Worm (Caenorhabditis elegans) whole organism, L1 larva: ENCODE measurements around the gene F38H12.5.

Experiments
- C34B4.2 ChIP-seq: sonication (generic microtip); optimal IDR thresholded peaks from 2 replicates; lab custom pipeline; 2017; ENCODE audit warnings: mild to moderate bottlenecking, missing genetic modification characterization, missing compliant biosample characterization
- F16B12.6 ChIP-seq: fragments of 150-350 bp; optimal IDR thresholded peaks from 2 replicates; lab custom pipeline; 2014; ENCODE audit warnings: missing biosample characterization, missing genetic modification characterization
- alr-1 ChIP-seq: fragments of 200-800 bp; sonication (Bioruptor generic); optimal IDR thresholded peaks from 2 replicates; lab custom pipeline; 2018; ENCODE audit warnings: borderline replicate concordance, mild to moderate bottlenecking, missing genetic modification characterization, missing compliant biosample characterization
- aly-2 ChIP-seq: fragments of 150-350 bp; optimal IDR thresholded peaks from 2 replicates; lab custom pipeline; 2014; ENCODE audit warnings: missing biosample characterization, missing genetic modification characterization
- ceh-8 ChIP-seq: fragments of 200-800 bp; sonication (Bioruptor generic); optimal IDR thresholded peaks from 2 replicates; lab custom pipeline; 2018; ENCODE audit warnings: mild to moderate bottlenecking, missing genetic modification characterization, moderate library complexity, missing compliant biosample characterization
- ceh-82 ChIP-seq, 3 experiments: fragments of 150-350 bp in 1 of 3; sonication (generic microtip) in 2 of 3; optimal IDR thresholded peaks; 2 replicates each; lab custom pipeline; 2014 to 2017; ENCODE audit warnings: missing biosample characterization in 3 of 3, missing genetic modification characterization in 3 of 3
- efl-1 ChIP-seq, 4 experiments: fragments of 150-350 bp; optimal IDR thresholded peaks in 3 of 4; peaks in 1 of 4; 1 replicate in 1 of 4; 2 replicates in 3 of 4; lab custom pipeline; 2014; ENCODE audit warnings: missing biosample characterization in 2 of 4, missing genetic modification characterization in 2 of 4, missing genetic modification reagents in 2 of 4
- efl-3 ChIP-seq: fragments of 200-800 bp; sonication (Bioruptor generic); optimal IDR thresholded peaks from 2 replicates; lab custom pipeline; 2018; ENCODE audit warnings: mild to moderate bottlenecking, missing genetic modification characterization, missing compliant biosample characterization
- egl-27 ChIP-seq, 2 experiments: fragments of 150-350 bp in 1 of 2; sonication (generic microtip); optimal IDR thresholded peaks; 3 replicates each; lab custom pipeline; 2017 to 2018; ENCODE audit warnings: missing biosample characterization in 2 of 2, missing genetic modification characterization in 2 of 2, missing genetic modification reagents in 2 of 2
- elt-3 ChIP-seq, 6 experiments: fragments of 150-350 bp in 1 of 6; sonication (generic microtip); optimal IDR thresholded peaks; 2 replicates each; lab custom pipeline; 2017 to 2018; ENCODE audit warnings: missing biosample characterization in 6 of 6, missing genetic modification characterization in 6 of 6, inconsistent platforms in 1 of 6
- fkh-8 ChIP-seq: sonication (generic microtip); optimal IDR thresholded peaks from 2 replicates; lab custom pipeline; 2016; ENCODE audit warnings: mild to moderate bottlenecking, missing genetic modification characterization, missing compliant biosample characterization
- fos-1 ChIP-seq: fragments of 150-350 bp; optimal IDR thresholded peaks from 2 replicates; lab custom pipeline; 2014; ENCODE audit warnings: missing biosample characterization, missing genetic modification characterization
- hlh-17 ChIP-seq: fragments of 200-800 bp; sonication (Bioruptor generic); optimal IDR thresholded peaks from 2 replicates; lab custom pipeline; 2018; ENCODE audit warnings: missing genetic modification characterization, mild to moderate bottlenecking, missing compliant biosample characterization, moderate library complexity, borderline replicate concordance
- lin-14 ChIP-seq: fragments of 200-800 bp; sonication (Bioruptor generic); optimal IDR thresholded peaks from 2 replicates; lab custom pipeline; 2018; ENCODE audit warnings: mild to moderate bottlenecking, missing genetic modification characterization, moderate library complexity, missing compliant biosample characterization
- lin-39 ChIP-seq: fragments of 150-350 bp; optimal IDR thresholded peaks from 2 replicates; lab custom pipeline; 2014; ENCODE audit warnings: missing biosample characterization, missing genetic modification reagents, missing genetic modification characterization
- lsy-2 ChIP-seq, 2 experiments: fragments of 150-350 bp; optimal IDR thresholded peaks; 2 replicates each; lab custom pipeline; 2014; ENCODE audit warnings: missing biosample characterization in 2 of 2, missing genetic modification characterization in 2 of 2
- mab-9 ChIP-seq: fragments of 200-800 bp; sonication (Bioruptor generic); IDR thresholded peaks from 2 replicates; pipeline ENCODE4 v1.3.6; 2022; ENCODE audit warnings: missing genetic modification reagents, missing genetic modification characterization, missing compliant biosample characterization
- mdl-1 ChIP-seq, 2 experiments: fragments of 150-350 bp; optimal IDR thresholded peaks; 2 replicates each; lab custom pipeline; 2014 to 2017; ENCODE audit warnings: missing biosample characterization in 2 of 2, missing genetic modification characterization in 2 of 2, inconsistent platforms in 1 of 2
- mef-2 ChIP-seq: fragments of 150-350 bp; optimal IDR thresholded peaks from 2 replicates; lab custom pipeline; 2014; ENCODE audit warnings: missing biosample characterization, missing genetic modification characterization
- mep-1 ChIP-seq: fragments of 150-350 bp; optimal IDR thresholded peaks from 2 replicates; lab custom pipeline; 2014; ENCODE audit warnings: missing biosample characterization, missing genetic modification characterization
- nhr-20 ChIP-seq: sonication (generic microtip); optimal IDR thresholded peaks from 2 replicates; lab custom pipeline; 2016; ENCODE audit warnings: mild to moderate bottlenecking, missing genetic modification characterization, missing compliant biosample characterization
- nhr-71 ChIP-seq: sonication (generic microtip); optimal IDR thresholded peaks from 2 replicates; lab custom pipeline; 2016; ENCODE audit warnings: mild to moderate bottlenecking, missing genetic modification characterization, moderate library complexity, missing compliant biosample characterization
- nhr-90 ChIP-seq: sonication (generic microtip); optimal IDR thresholded peaks from 2 replicates; lab custom pipeline; 2016; ENCODE audit warnings: mild to moderate bottlenecking, missing genetic modification characterization, missing compliant biosample characterization; ENCODE audit not compliant: poor library complexity
- skn-1 ChIP-seq: fragments of 150-350 bp; optimal IDR thresholded peaks from 2 replicates; lab custom pipeline; 2014; ENCODE audit warnings: missing biosample characterization, missing genetic modification characterization
- snu-23 ChIP-seq: sonication (generic microtip); optimal IDR thresholded peaks from 2 replicates; lab custom pipeline; 2016; ENCODE audit warnings: missing genetic modification characterization, missing compliant biosample characterization
- sox-4 ChIP-seq: sonication (generic microtip); optimal IDR thresholded peaks from 2 replicates; lab custom pipeline; 2016; ENCODE audit warnings: missing genetic modification characterization, missing compliant biosample characterization
- sptf-1 ChIP-seq: fragments of 150-350 bp; optimal IDR thresholded peaks from 2 replicates; lab custom pipeline; 2014; ENCODE audit warnings: missing biosample characterization, missing genetic modification characterization
- swsn-7 ChIP-seq: sonication (generic microtip); optimal IDR thresholded peaks from 2 replicates; lab custom pipeline; 2016; ENCODE audit warnings: missing genetic modification characterization, missing compliant biosample characterization
- unc-130 ChIP-seq: fragments of 150-350 bp; optimal IDR thresholded peaks from 2 replicates; lab custom pipeline; 2017; ENCODE audit warnings: missing biosample characterization, missing genetic modification characterization, inconsistent platforms
- unc-86 ChIP-seq: sonication (generic microtip); optimal IDR thresholded peaks from 2 replicates; lab custom pipeline; 2016; ENCODE audit warnings: missing genetic modification characterization, missing compliant biosample characterization
- ztf-11 ChIP-seq, 2 experiments: sonication (generic microtip); optimal IDR thresholded peaks; 2 replicates each; lab custom pipeline; 2016 to 2017; ENCODE audit warnings: missing genetic modification characterization in 2 of 2, missing biosample characterization in 1 of 2, missing compliant biosample characterization in 1 of 2

Gene F38H12.5

ce11 chrV:4122415-4122814 is 39.6 kb upstream of the F38H12.5 start, which contains the start of gene phat-5:
Gene phat-5 (minus strand): TSS chrV:4122515.
- TF ChIP-seq aly-2 (tag; lab: Kevin White, UChicago), result no peak
- TF ChIP-seq nhr-20 (tag; lab: Kevin White, UChicago), result no peak
- TF ChIP-seq ceh-82 (tag; optimal IDR thresholded peaks at IDR 0.05; lab: Kevin White, UChicago), result no peak
- no peak for TF ChIP-seq efl-3 (GFP tag; lab: Kevin White, UChicago)
- TF ChIP-seq fkh-8, result no peak
- no peak for TF ChIP-seq elt-3 (tag; optimal IDR thresholded peaks at IDR 0.05; lab: Kevin White, UChicago)
- TF ChIP-seq C34B4.2 (tag; lab: Kevin White, UChicago), result no peak
- no peak for TF ChIP-seq lin-39 (tag; lab: Kevin White, UChicago)
- TF ChIP-seq F16B12.6 (tag; lab: Kevin White, UChicago), result no peak
- no peak for TF ChIP-seq nhr-90
- TF ChIP-seq mdl-1 (tag; optimal IDR thresholded peaks at IDR 0.05; lab: Kevin White, UChicago), result no peak
- TF ChIP-seq nhr-71 (tag; lab: Kevin White, UChicago), result no peak
- TF ChIP-seq mef-2, result no peak
- no peak for TF ChIP-seq efl-1 (optimal IDR thresholded peaks at IDR 0.05; lab: Kevin White, UChicago)
- no peak for TF ChIP-seq efl-1 (GFP tag; optimal IDR thresholded peaks at IDR 0.05 in 1 of 2; lab: Kevin White, UChicago)
- no peak for TF ChIP-seq swsn-7
- TF ChIP-seq mab-9 (GFP tag; lab: Robert Waterston, UW), result no peak
- TF ChIP-seq skn-1 (tag; lab: Kevin White, UChicago), result no peak
- TF ChIP-seq lsy-2 (tag; optimal IDR thresholded peaks at IDR 0.05; lab: Kevin White, UChicago), result no peak
- no peak for TF ChIP-seq ztf-11 (tag; optimal IDR thresholded peaks at IDR 0.05; lab: Kevin White, UChicago)
- no peak for TF ChIP-seq mep-1 (tag; lab: Kevin White, UChicago)

DNA sequence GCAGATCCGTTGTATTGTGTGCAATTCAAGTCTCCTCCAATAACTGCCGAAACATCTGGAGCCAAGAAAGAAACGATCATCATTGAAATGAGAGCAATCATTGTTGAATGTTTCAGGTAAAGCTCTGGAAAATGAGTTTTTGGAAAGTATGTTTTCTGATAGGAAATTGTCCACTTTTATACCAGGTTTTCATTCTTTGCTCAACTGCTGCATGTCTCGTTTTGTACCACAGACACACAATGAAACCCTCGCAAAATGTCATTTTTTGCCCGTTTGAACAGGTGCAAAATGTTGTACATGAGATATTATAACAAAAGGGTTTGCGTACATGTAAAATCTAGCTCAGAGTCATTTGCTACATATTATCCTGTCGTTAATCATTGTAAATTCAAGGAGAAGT is 37.8 kb upstream of the F38H12.5 start, which contains the start of gene T05B4.10:
Gene T05B4.10, minus strand, starts transcription at position 101 of the 400 bp plus-strand sequence.
- no peak for TF ChIP-seq unc-130 (tag; lab: Kevin White, UChicago)
- TF ChIP-seq snu-23 (GFP tag; lab: Kevin White, UChicago), result no peak
- TF ChIP-seq fos-1, result no peak
- no peak for TF ChIP-seq nhr-90
- TF ChIP-seq mdl-1 (tag; optimal IDR thresholded peaks at IDR 0.05; lab: Kevin White, UChicago), result no peak
- TF ChIP-seq lin-14 (GFP tag; lab: Kevin White, UChicago), result no peak
- TF ChIP-seq hlh-17, result no peak
- no peak for TF ChIP-seq sox-4 (tag; lab: Kevin White, UChicago)
- TF ChIP-seq unc-86 (tag; lab: Kevin White, UChicago), result no peak

DNA sequence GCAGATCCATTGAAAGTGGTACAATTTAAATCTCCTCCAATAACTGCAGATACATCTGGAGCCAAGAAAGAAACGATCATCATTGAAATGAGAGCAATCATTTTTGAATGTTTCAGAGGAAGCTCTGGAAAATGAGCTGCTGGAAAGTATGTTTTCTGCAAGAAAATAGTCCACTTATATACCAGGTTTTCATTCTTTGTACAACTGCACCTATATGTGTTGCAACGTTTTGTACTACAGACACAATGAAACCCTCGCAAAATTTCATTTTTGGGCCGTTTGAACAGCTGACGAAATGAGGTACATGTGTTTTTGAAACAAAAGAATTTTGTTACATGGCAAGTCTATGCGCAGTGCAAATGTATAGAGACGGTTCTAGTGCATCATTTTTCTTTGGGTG is 35.5 kb upstream of the F38H12.5 start, which contains the start of gene T05B4.9:
Gene T05B4.9, minus strand, starts transcription at position 101 of the 400 bp plus-strand sequence.
- TF ChIP-seq sptf-1 (tag; lab: Kevin White, UChicago) (no peak), ceh-8 (GFP tag; lab: Kevin White, UChicago) (no peak), efl-3 (GFP tag; lab: Kevin White, UChicago) (no peak)

DNA sequence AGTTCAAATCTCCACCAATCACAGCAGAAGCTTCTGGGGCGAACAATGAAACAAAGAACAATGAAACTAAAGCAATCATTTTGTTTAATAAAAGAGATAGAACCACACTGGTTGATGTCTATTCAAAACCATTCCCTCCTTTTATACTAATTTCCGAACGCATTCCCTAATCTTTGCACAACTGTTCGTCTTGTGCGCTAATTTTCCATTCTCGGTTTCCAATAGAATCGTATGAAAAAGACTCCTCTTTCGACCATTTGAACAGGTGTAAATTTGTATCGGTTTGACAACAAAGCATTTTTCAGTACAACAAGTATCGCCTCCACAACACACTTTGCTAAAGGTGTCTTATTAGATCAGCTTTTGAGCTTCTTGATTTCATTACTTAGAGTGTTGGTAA is 33.2 kb upstream of the F38H12.5 start, which contains the start of gene T05B4.8:
Gene T05B4.8, minus strand, starts transcription at position 101 of the 400 bp plus-strand sequence.
- TF ChIP-seq egl-27 (tag; optimal IDR thresholded peaks at IDR 0.05; lab: Kevin White, UChicago) (no peak), alr-1 (tag; lab: Kevin White, UChicago) (no peak), efl-1 (optimal IDR thresholded peaks at IDR 0.05; lab: Kevin White, UChicago) (no peak), efl-1 (GFP tag; optimal IDR thresholded peaks at IDR 0.05 in 1 of 2; lab: Kevin White, UChicago) (peak in 1 of 2 experiments; percentile 69)

ce11 chrV:4114627-4115026 is 31.8 kb upstream of the F38H12.5 start, which contains the start of gene srw-133:
Gene srw-133 (minus strand): TSS chrV:4114727.
- TF ChIP-seq efl-1 (optimal IDR thresholded peaks at IDR 0.05; lab: Kevin White, UChicago) (no peak), efl-1 (GFP tag; optimal IDR thresholded peaks at IDR 0.05 in 1 of 2; lab: Kevin White, UChicago) (peak in 1 of 2 experiments; percentile 3), elt-3 (tag; optimal IDR thresholded peaks at IDR 0.05; lab: Kevin White, UChicago) (no peak)
